Fruit fly (Drosophila melanogaster) whole organism, prepupa: Measurements from ENCODE around the gene sing.

Source experiments
- CG6854 ChIP-seq: fragments of 200-800 bp; sonication (Bioruptor generic); optimal IDR thresholded peaks from 2 replicates; lab custom pipeline; 2017; ENCODE audit warnings: missing biosample characterization, mild to moderate bottlenecking, missing genetic modification characterization
- CG8632 ChIP-seq: fragments of 200-800 bp; sonication (Bioruptor generic); optimal IDR thresholded peaks from 3 replicates; lab custom pipeline; 2016; ENCODE audit warnings: missing biosample characterization, missing genetic modification characterization
- Ets96B ChIP-seq: fragments of 200-800 bp; optimal IDR thresholded peaks from 2 replicates; lab custom pipeline; 2019; ENCODE audit warnings: missing biosample characterization, mild to moderate bottlenecking, missing genetic modification characterization, moderate library complexity
- Hr39 ChIP-seq: fragments of 200-800 bp; sonication (Bioruptor generic); optimal IDR thresholded peaks from 2 replicates; lab custom pipeline; 2016; ENCODE audit warnings: missing biosample characterization, missing genetic modification characterization
- Lpt ChIP-seq: fragments of 200-800 bp; sonication (Bioruptor generic); optimal IDR thresholded peaks from 3 replicates; lab custom pipeline; 2016; ENCODE audit warnings: missing biosample characterization, missing genetic modification characterization
- Sox102F ChIP-seq: fragments of 200-800 bp; sonication (Bioruptor generic); optimal IDR thresholded peaks from 2 replicates; lab custom pipeline; 2016; ENCODE audit warnings: missing biosample characterization, mild to moderate bottlenecking, missing genetic modification characterization
- achi ChIP-seq: fragments of 200-800 bp; sonication (Bioruptor generic); optimal IDR thresholded peaks from 3 replicates; lab custom pipeline; 2016; ENCODE audit warnings: missing biosample characterization, missing genetic modification characterization
- cyc ChIP-seq: fragments of 200-800 bp; sonication (Bioruptor generic); optimal IDR thresholded peaks from 3 replicates; lab custom pipeline; 2016; ENCODE audit warnings: missing biosample characterization, missing genetic modification characterization
- dac ChIP-seq: fragments of 200-800 bp; sonication (Bioruptor generic); optimal IDR thresholded peaks from 2 replicates; lab custom pipeline; 2017; ENCODE audit warnings: missing biosample characterization, mild to moderate bottlenecking, missing genetic modification characterization

DNA sequence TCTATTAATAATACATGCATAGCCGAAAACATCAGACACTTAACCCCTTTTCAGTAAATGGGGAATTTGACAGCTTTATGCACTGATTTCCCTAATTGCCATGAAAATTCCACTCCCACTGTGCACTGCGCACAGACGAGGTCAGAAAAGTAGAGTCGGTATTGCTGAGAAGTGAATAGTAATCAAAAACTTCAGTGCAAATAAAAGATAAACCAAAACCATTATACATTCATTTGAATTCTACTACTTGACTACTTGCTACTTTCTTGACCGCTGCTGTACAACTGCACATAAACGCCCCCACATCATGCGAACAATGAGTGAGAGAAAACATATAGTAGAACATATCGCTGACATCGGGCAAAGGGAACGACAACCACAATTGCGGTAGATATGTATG lies 12.3 kb downstream of the sing start:
- TF ChIP-seq Sox102F (GFP tag; lab: Kevin White, UChicago) (peak; percentile 51), achi (GFP tag; lab: Kevin White, UChicago) (peak; percentile 75), dac (peak; percentile 68), Ets96B (tag; lab: Kevin White, UChicago) (peak; percentile 53), CG6854 (GFP tag; lab: Kevin White, UChicago) (no peak), Hr39 (GFP tag; lab: Kevin White, UChicago) (peak; percentile 81), Lpt (GFP tag; lab: Kevin White, UChicago) (peak; percentile 80), CG8632 (peak; percentile 55), cyc (GFP tag; lab: Kevin White, UChicago) (peak; percentile 72)
